Fruit fly (Drosophila melanogaster): ENCODE data around the gene CG14937.
A peak's percentile ranks its signal among the peaks of the same experiment; 100 is the strongest.

Gene CG14937

dm6 chr2L:11806701-11807674, 13.1 kb upstream of the CG14937 start (continued):
- TF ChIP-seq Gsc (GFP tag; IDR thresholded peaks at IDR 0.05) = no peak
- TF ChIP-seq cato (GFP tag; optimal IDR thresholded peaks at IDR 0.05; ENCODE audit: borderline replicate concordance) = no peak
- TF ChIP-seq bab2 (GFP tag; optimal IDR thresholded peaks at IDR 0.05) = peak; percentile 6
- no peak for TF ChIP-seq CG18764 (GFP tag; optimal IDR thresholded peaks at IDR 0.05)
- TF ChIP-seq amos (GFP tag; IDR thresholded peaks at IDR 0.05; ENCODE audit: partially characterized antibody) = peak; percentile 10; the same call in 1 of the 2 replicates
- peak; percentile 23; the same call in 1 of the 2 replicates for TF ChIP-seq CG13287 (GFP tag; IDR thresholded peaks at IDR 0.05; ENCODE audit: partially characterized antibody)
- TF ChIP-seq CG3281 (GFP tag; optimal IDR thresholded peaks at IDR 0.05) = no peak
- TF ChIP-seq zen2 (GFP tag; IDR thresholded peaks at IDR 0.05; ENCODE audit: partially characterized antibody) = peak; percentile 50; the same call in 2 of the 3 replicates
- peak; percentile 79 for TF ChIP-seq CG10543 (GFP tag; optimal IDR thresholded peaks at IDR 0.05)
- TF ChIP-seq vvl (GFP tag; IDR thresholded peaks at IDR 0.05) = peak; percentile 43
- TF ChIP-seq Doc3 (GFP tag; IDR thresholded peaks at IDR 0.05; ENCODE audit: partially characterized antibody) = peak; percentile 51; the same call in 1 of the 3 replicates
- no peak for TF ChIP-seq CG16779 (GFP tag; IDR thresholded peaks at IDR 0.05)
- TF ChIP-seq bcd (GFP tag; optimal IDR thresholded peaks at IDR 0.05) = no peak
- peak; percentile 95 for TF ChIP-seq sqz (GFP tag; optimal IDR thresholded peaks at IDR 0.05)
- TF ChIP-seq CG3838 (GFP tag; optimal IDR thresholded peaks at IDR 0.05) = no peak
- TF ChIP-seq Hsf (GFP tag; optimal IDR thresholded peaks at IDR 0.05) = no peak
- TF ChIP-seq CG7271 (tag; optimal IDR thresholded peaks at IDR 0.05) = no peak
- TF ChIP-seq HHEX (GFP tag; optimal IDR thresholded peaks at IDR 0.05) = no peak
- no peak for TF ChIP-seq CG4404 (GFP tag; IDR thresholded peaks at IDR 0.05)
- no peak for TF ChIP-seq CG8765 (GFP tag; IDR thresholded peaks at IDR 0.05)
- TF ChIP-seq CG11723 (GFP tag; optimal IDR thresholded peaks at IDR 0.05) = no peak
- peak; percentile 98 for TF ChIP-seq psq (GFP tag; optimal IDR thresholded peaks at IDR 0.05)
- TF ChIP-seq CG12155 (GFP tag; optimal IDR thresholded peaks at IDR 0.05) = peak; percentile 15
- no peak for TF ChIP-seq Mad (GFP tag; optimal IDR thresholded peaks at IDR 0.05)
- TF ChIP-seq CG12236 (GFP tag; optimal IDR thresholded peaks at IDR 0.05) = peak; percentile 6
- TF ChIP-seq CG6813 (GFP tag; optimal IDR thresholded peaks at IDR 0.05) = peak; percentile 16
- TF ChIP-seq CoRest (tag; optimal IDR thresholded peaks at IDR 0.05) = no peak
- TF ChIP-seq NC2α (GFP tag; optimal IDR thresholded peaks at IDR 0.05) = no peak
- no peak for TF ChIP-seq Meics (GFP tag; optimal IDR thresholded peaks at IDR 0.05)
- TF ChIP-seq dm (GFP tag; optimal IDR thresholded peaks at IDR 0.05) = no peak
- no peak for TF ChIP-seq NfI (GFP tag; optimal IDR thresholded peaks at IDR 0.05)
- TF ChIP-seq CG14860 (GFP tag; IDR thresholded peaks at IDR 0.05; ENCODE audit: partially characterized antibody) = no peak
- 0 out of 2 replicates have a peak, but pooled peaks have one; percentile 7 for TF ChIP-seq ara (GFP tag; IDR thresholded peaks at IDR 0.05)
- TF ChIP-seq CG4424 (GFP tag; optimal IDR thresholded peaks at IDR 0.05) = no peak
- TF ChIP-seq Scr (GFP tag; IDR thresholded peaks at IDR 0.05; ENCODE audit: partially characterized antibody) = peak; percentile 17
- no peak for TF ChIP-seq gcm2 (GFP tag; optimal IDR thresholded peaks at IDR 0.05)
- no peak for TF ChIP-seq CG13123 (GFP tag; optimal IDR thresholded peaks at IDR 0.05)
- TF ChIP-seq CG7963 (GFP tag; IDR thresholded peaks at IDR 0.05; ENCODE audit: partially characterized antibody) = no peak
- TF ChIP-seq CG34376 (GFP tag; optimal IDR thresholded peaks at IDR 0.05) = peak; percentile 23
- no peak for TF ChIP-seq CG5180 (GFP tag; optimal IDR thresholded peaks at IDR 0.05)
- no peak for TF ChIP-seq CG17829 (tag; optimal IDR thresholded peaks at IDR 0.05)
- no peak for TF ChIP-seq CG2875 (GFP tag; optimal IDR thresholded peaks at IDR 0.05)
- TF ChIP-seq exex (tag; optimal IDR thresholded peaks at IDR 0.05) = peak; percentile 25
- TF ChIP-seq NFAT (GFP tag; IDR thresholded peaks at IDR 0.05) = peak; percentile 48; the same call in 1 of the 2 replicates
- no peak for TF ChIP-seq sc (optimal IDR thresholded peaks at IDR 0.05)
- TF ChIP-seq sc (GFP tag; optimal IDR thresholded peaks at IDR 0.05) = no peak
- no peak for TF ChIP-seq Six4 (GFP tag; optimal IDR thresholded peaks at IDR 0.05)
- no peak for TF ChIP-seq CG11093 (GFP tag; IDR thresholded peaks at IDR 0.05)
